Worm (Caenorhabditis elegans) whole organism, early embryonic: Measurements from ENCODE around the gene srt-74.

Source experiments
- B0310.2 ChIP-seq: sonication (generic microtip); optimal IDR thresholded peaks from 2 replicates; lab custom pipeline; 2016; ENCODE audit warnings: mild to moderate bottlenecking, missing genetic modification characterization, missing compliant biosample characterization
- F13C5.2 ChIP-seq: sonication (generic microtip); optimal IDR thresholded peaks from 2 replicates; lab custom pipeline; 2017; ENCODE audit warnings: mild to moderate bottlenecking, missing genetic modification characterization, inconsistent platforms, missing compliant biosample characterization
- aly-1 ChIP-seq: sonication (generic microtip); optimal IDR thresholded peaks from 2 replicates; lab custom pipeline; 2016; ENCODE audit warnings: missing genetic modification characterization, missing compliant biosample characterization
- ama-1 ChIP-seq: fragments of 150-350 bp; optimal IDR thresholded peaks from 2 replicates; lab custom pipeline; 2014
- ceh-13 ChIP-seq: fragments of 200-800 bp; sonication (Bioruptor generic); optimal IDR thresholded peaks from 2 replicates; lab custom pipeline; 2018; ENCODE audit warnings: mild to moderate bottlenecking, missing genetic modification characterization, missing compliant biosample characterization
- ceh-36 ChIP-seq: sonication (generic microtip); optimal IDR thresholded peaks from 2 replicates; lab custom pipeline; 2016; ENCODE audit warnings: missing genetic modification characterization, inconsistent platforms, missing compliant biosample characterization
- ets-7 ChIP-seq: sonication (generic microtip); optimal IDR thresholded peaks from 2 replicates; lab custom pipeline; 2016; ENCODE audit warnings: missing genotype, missing genetic modification characterization, missing compliant biosample characterization
- flt-1 ChIP-seq: fragments of 200-800 bp; sonication (Bioruptor generic); IDR thresholded peaks from 2 replicates; pipeline ENCODE4 v1.3.6; 2022; ENCODE audit warnings: missing genetic modification characterization, missing compliant biosample characterization
- hmbx-1 ChIP-seq: sonication (generic microtip); optimal IDR thresholded peaks from 2 replicates; lab custom pipeline; 2016; ENCODE audit warnings: mild to moderate bottlenecking, missing genetic modification characterization, missing compliant biosample characterization
- hmg-4 ChIP-seq: fragments of 200-800 bp; sonication (Bioruptor generic); optimal IDR thresholded peaks from 2 replicates; lab custom pipeline; 2018; ENCODE audit warnings: mild to moderate bottlenecking, missing genetic modification characterization, missing compliant biosample characterization
- hnd-1 ChIP-seq: sonication (generic microtip); optimal IDR thresholded peaks from 2 replicates; lab custom pipeline; 2016; ENCODE audit warnings: missing genetic modification characterization, missing compliant biosample characterization
- pes-1 ChIP-seq: fragments of 200-800 bp; sonication (Bioruptor generic); IDR thresholded peaks from 2 replicates; pipeline ENCODE4 v1.3.6; 2022; ENCODE audit warnings: missing genetic modification reagents, missing genetic modification characterization, missing compliant biosample characterization
- scrt-1 ChIP-seq: fragments of 200-800 bp; sonication (Bioruptor generic); IDR thresholded peaks from 2 replicates; pipeline ENCODE4 v1.3.6; 2022; ENCODE audit warnings: missing genetic modification characterization, missing compliant biosample characterization
- sea-1 ChIP-seq: fragments of 200-800 bp; sonication (Bioruptor generic); conservative IDR thresholded peaks from 2 replicates; pipeline ENCODE4 v1.3.6; 2022; ENCODE audit warnings: missing genetic modification characterization, missing compliant biosample characterization
- tbx-11 ChIP-seq: fragments of 200-800 bp; sonication (Bioruptor generic); IDR thresholded peaks from 2 replicates; pipeline ENCODE4 v1.3.6; 2022; ENCODE audit warnings: missing genetic modification characterization, missing compliant biosample characterization
- tbx-37 ChIP-seq: fragments of 200-800 bp; sonication (Bioruptor generic); conservative IDR thresholded peaks from 2 replicates; pipeline ENCODE4 v1.3.6; 2022; ENCODE audit warnings: missing genetic modification reagents, missing genetic modification characterization, missing compliant biosample characterization
- tra-4 ChIP-seq: sonication (generic microtip); optimal IDR thresholded peaks from 2 replicates; lab custom pipeline; 2017; ENCODE audit warnings: missing genetic modification characterization, missing compliant biosample characterization

srt-74 gene

DNA sequence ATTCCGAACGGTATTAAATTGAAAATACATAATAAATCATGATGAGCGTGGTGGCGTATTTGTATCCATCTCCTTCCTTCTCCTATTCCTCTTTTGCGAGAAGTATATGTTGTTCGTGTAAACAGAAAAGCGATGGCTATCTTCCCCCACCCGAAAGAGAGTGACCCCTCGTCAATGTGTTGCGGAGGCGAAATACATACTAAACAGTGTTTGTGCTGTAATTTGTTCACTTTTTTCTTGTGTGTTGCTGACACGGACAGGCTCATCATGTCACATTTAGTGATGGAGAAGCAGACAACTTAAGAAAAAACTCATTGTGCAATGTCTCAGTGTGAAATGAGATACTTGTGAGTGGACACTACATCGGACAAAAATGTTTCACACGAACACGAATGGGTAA is 50.5 kb downstream of the srt-74 start:
- no peak for TF ChIP-seq B0310.2 (tag; lab: Kevin White, UChicago)
- TF ChIP-seq sea-1 (GFP tag; lab: Robert Waterston, UW): no peak
- TF ChIP-seq scrt-1 (GFP tag; lab: Robert Waterston, UW): no peak
- TF ChIP-seq pes-1 (GFP tag; lab: Robert Waterston, UW): no peak
- TF ChIP-seq ceh-36 (tag; lab: Kevin White, UChicago): no peak
- TF ChIP-seq ama-1 (lab: Kevin White, UChicago): no peak
- no peak for TF ChIP-seq hmbx-1 (tag; lab: Kevin White, UChicago)
- no peak for TF ChIP-seq aly-1
- TF ChIP-seq hnd-1: no peak
- TF ChIP-seq flt-1: no peak
- no peak for TF ChIP-seq tra-4 (tag; lab: Kevin White, UChicago)
- TF ChIP-seq ceh-13: no peak
- no peak for TF ChIP-seq tbx-37 (GFP tag; lab: Robert Waterston, UW)
- TF ChIP-seq tbx-11 (GFP tag; lab: Robert Waterston, UW): no peak
- no peak for TF ChIP-seq hmg-4 (GFP tag; lab: Kevin White, UChicago)
- TF ChIP-seq F13C5.2 (tag; lab: Kevin White, UChicago): no peak
- no peak for TF ChIP-seq ets-7
